Fruit fly (Drosophila melanogaster): ENCODE results near the gene rn.

DNA sequence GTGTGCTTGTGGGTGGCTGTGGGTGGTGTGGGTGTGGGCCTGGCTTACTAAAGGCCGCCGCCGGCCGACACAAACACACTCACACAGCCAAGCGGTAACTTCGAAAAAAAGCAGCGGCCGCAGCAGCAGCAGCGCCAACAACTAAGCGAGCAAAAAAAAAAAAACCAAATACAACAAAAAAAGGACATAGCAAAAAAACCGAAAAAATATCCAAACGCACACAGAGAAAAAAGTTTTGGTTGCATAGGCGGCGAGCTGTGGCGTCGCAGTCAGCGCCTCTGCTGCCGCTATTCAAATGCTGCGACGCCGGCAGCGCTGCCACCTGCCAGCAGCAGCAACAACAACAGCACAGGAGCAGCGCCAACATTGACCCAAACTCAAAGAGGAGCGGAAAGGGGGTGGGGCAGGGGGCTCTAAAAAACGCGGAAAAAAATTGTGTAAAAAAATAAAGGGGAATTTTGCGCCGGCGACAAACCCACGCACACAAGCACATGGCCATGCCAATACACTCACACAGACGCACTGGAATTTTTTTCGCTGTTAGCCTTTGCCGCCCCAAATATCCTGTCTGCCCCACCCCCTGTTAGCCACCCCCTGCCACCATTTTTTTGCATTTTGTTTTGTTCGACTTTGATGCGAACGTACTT, 27.1 kb downstream of the rn start:
- no peak for TF ChIP-seq pan (optimal IDR thresholded peaks at IDR 0.05)
- no peak for TF ChIP-seq Hnf4 (GFP tag; optimal IDR thresholded peaks at IDR 0.05)
- no peak for TF ChIP-seq Abd-B (GFP tag; optimal IDR thresholded peaks at IDR 0.05)
- TF ChIP-seq dl (GFP tag; optimal IDR thresholded peaks at IDR 0.05; ENCODE audit: insufficient read depth in 1 of 2, partially characterized antibody in 2 of 2): no peak
- no peak for TF ChIP-seq HLH106 (tag; optimal IDR thresholded peaks at IDR 0.05)
- no peak for TF ChIP-seq ey (GFP tag; optimal IDR thresholded peaks at IDR 0.05)
- no peak for TF ChIP-seq OdsH (GFP tag; optimal IDR thresholded peaks at IDR 0.05)
